Worm (Caenorhabditis elegans) whole organism, young adult: ENCODE measurements around the gene ttr-35.

Experiments used
- T07F8.4 ChIP-seq: sonication (generic microtip); optimal IDR thresholded peaks from 2 replicates; lab custom pipeline; 2016; ENCODE audit warnings: mild to moderate bottlenecking, missing genetic modification characterization, moderate library complexity, missing compliant biosample characterization
- ama-1 ChIP-seq, 3 experiments: fragments of 150-350 bp in 1 of 3; sonication (generic microtip) in 2 of 3; optimal IDR thresholded peaks; 2 replicates each; lab custom pipeline; 2014 to 2018; ENCODE audit warnings: missing biosample characterization in 2 of 3, missing genetic modification characterization in 2 of 3, missing genetic modification reagents in 2 of 3
- him-1 ChIP-seq: sonication (generic microtip); optimal IDR thresholded peaks from 2 replicates; lab custom pipeline; 2016; ENCODE audit warnings: missing genotype, missing genetic modification reagents, missing genetic modification characterization, missing compliant biosample characterization
- hmg-20 ChIP-seq: fragments of 200-800 bp; sonication (Bioruptor generic); IDR thresholded peaks from 2 replicates; pipeline ENCODE4 v1.3.6; 2022; ENCODE audit warnings: missing genetic modification reagents, missing genetic modification characterization, missing compliant biosample characterization
- madf-10 ChIP-seq: sonication (generic microtip); optimal IDR thresholded peaks from 2 replicates; lab custom pipeline; 2016; ENCODE audit warnings: mild to moderate bottlenecking, missing genetic modification characterization, missing compliant biosample characterization
- nhr-120 ChIP-seq: fragments of 200-800 bp; sonication (Bioruptor generic); IDR thresholded peaks from 2 replicates; pipeline ENCODE4 v1.3.6; 2022; ENCODE audit warnings: missing genetic modification characterization, missing compliant biosample characterization
- rcor-1 ChIP-seq: fragments of 200-800 bp; sonication (Bioruptor generic); IDR thresholded peaks from 2 replicates; pipeline ENCODE4 v1.3.6; 2022; ENCODE audit warnings: missing genetic modification reagents, missing genetic modification characterization, missing compliant biosample characterization
- repo-1 ChIP-seq: sonication (generic microtip); optimal IDR thresholded peaks from 2 replicates; lab custom pipeline; 2017; ENCODE audit warnings: mild to moderate bottlenecking, missing genetic modification characterization, missing compliant biosample characterization
- snpc-4 ChIP-seq, 5 experiments: fragments of 150-350 bp in 1 of 5; sonication (generic microtip) in 4 of 5; optimal IDR thresholded peaks; 2 replicates each; lab custom pipeline; 2014 to 2018; ENCODE audit warnings: missing genetic modification characterization in 5 of 5, missing biosample characterization in 3 of 5, antibody characterized with exemption in 2 of 5, mild to moderate bottlenecking in 2 of 5, missing compliant biosample characterization in 2 of 5, missing genotype in 2 of 5, moderate library complexity in 2 of 5, missing genetic modification reagents in 1 of 5
- sptf-2 ChIP-seq: fragments of 200-800 bp; sonication (Bioruptor generic); optimal IDR thresholded peaks from 2 replicates; lab custom pipeline; 2018; ENCODE audit warnings: mild to moderate bottlenecking, missing genetic modification characterization, missing compliant biosample characterization

- TF ChIP-seq nhr-120 (GFP tag; lab: Robert Waterston, UW) (no peak), snpc-4 (GFP tag; optimal IDR thresholded peaks at IDR 0.05; lab: Kevin White, UChicago) (no peak), snpc-4 (tag; optimal IDR thresholded peaks at IDR 0.05; lab: Kevin White, UChicago) (no peak), repo-1 (no peak), hmg-20 (GFP tag; lab: Robert Waterston, UW) (no peak), ama-1 (optimal IDR thresholded peaks at IDR 0.05; lab: Kevin White, UChicago) (no peak), ama-1 (GFP tag; optimal IDR thresholded peaks at IDR 0.05; lab: Kevin White, UChicago) (no peak), him-1 (tag; lab: Kevin White, UChicago) (no peak), rcor-1 (GFP tag; lab: Robert Waterston, UW) (no peak), T07F8.4 (tag; lab: Kevin White, UChicago) (no peak), sptf-2 (GFP tag; lab: Kevin White, UChicago) (no peak), madf-10 (tag; lab: Kevin White, UChicago) (no peak)
These were observed at the start of gene ttr-35 for ce11 chrX:6511985-6512384.
